Fruit fly (Drosophila melanogaster): Measurements from ENCODE around the gene Meics.

Gene Meics

DNA sequence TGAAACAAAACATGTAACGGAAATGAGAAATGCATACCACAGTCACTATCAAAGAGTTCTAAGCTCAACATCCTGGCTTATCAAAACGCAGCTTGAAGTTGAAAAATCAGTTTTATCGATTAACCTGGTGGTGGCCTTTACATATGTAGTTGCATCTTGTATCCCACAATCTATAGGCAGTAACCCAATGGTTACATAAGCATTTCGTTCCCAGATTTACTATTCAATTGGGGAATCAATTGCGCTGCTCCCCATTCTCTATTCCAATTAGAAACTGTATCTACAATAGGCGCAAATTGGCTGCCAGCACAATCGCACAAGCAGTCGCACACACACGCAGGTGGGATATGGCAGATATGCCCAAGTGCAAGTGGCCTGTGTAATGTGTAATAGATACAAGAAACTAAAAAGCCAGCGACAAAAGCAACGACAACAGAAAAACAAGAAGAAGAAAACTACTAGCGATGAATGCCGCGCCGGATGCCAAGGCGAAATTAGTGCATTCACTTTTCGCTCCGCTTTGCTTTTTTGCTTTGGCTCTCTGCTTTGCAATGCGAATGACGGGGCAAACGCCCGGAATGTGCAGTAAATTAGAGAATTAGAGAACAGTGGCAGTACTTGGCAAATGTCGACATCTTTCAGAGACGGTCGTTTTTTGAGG is 41.3 kb upstream of the Meics start (continued):
- TF ChIP-seq psq (GFP tag; optimal IDR thresholded peaks at IDR 0.05) (peak; percentile 25), CG17568 (GFP tag; optimal IDR thresholded peaks at IDR 0.05) (no peak), zen (tag; optimal IDR thresholded peaks at IDR 0.05) (no peak), dm (GFP tag; optimal IDR thresholded peaks at IDR 0.05) (no peak), Pdp1 (GFP tag; optimal IDR thresholded peaks at IDR 0.05) (peak in 1 of 2 experiments; percentile 91), Nf-YC (tag; optimal IDR thresholded peaks at IDR 0.05) (no peak), so (GFP tag; IDR thresholded peaks at IDR 0.05) (no peak), zfh1 (GFP tag; IDR thresholded peaks at IDR 0.05) (0 out of 3 replicates have a peak, but pooled peaks have one; percentile 19), nmo (GFP tag; optimal IDR thresholded peaks at IDR 0.05) (no peak), sqz (GFP tag; optimal IDR thresholded peaks at IDR 0.05) (no peak), CG11247 (GFP tag; IDR thresholded peaks at IDR 0.05) (no peak), gro (GFP tag; optimal IDR thresholded peaks at IDR 0.05) (no peak), Sox102F (GFP tag; optimal IDR thresholded peaks at IDR 0.05) (no peak)

DNA sequence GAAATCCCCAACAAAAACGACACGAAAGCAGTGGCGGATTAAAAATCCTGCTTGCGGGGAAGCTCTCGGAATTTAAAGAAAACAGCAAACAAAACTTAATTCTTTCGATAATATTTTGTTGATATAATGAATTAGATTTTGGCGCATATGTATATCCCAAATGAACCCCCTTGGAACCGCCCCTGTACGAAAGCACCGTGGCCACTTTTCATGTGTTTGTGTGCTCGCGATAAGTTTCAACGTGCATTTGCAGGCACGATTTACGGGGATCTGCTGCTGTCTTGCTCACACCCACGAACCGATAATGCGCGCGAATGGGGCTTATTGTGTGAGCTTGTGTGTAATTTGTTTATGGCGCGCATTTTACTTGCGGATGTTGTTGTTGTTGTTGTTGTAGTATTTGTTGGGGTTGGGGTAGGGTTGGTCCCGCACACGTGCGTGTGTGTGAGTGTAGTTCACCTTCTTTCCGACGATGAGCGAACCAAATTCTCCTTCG is 40.5 kb upstream of the Meics start:
- peak; percentile 97 for TF ChIP-seq ind (GFP tag; optimal IDR thresholded peaks at IDR 0.05)
- TF ChIP-seq psq (GFP tag; optimal IDR thresholded peaks at IDR 0.05), result peak; percentile 85
- peak; percentile 83 for TF ChIP-seq cas (GFP tag; IDR thresholded peaks at IDR 0.05)
- TF ChIP-seq stc (GFP tag; IDR thresholded peaks at IDR 0.05), result peak; percentile 94
- peak; percentile 89 for TF ChIP-seq Vsx1 (GFP tag; optimal IDR thresholded peaks at IDR 0.05)
- TF ChIP-seq B-H1 (GFP tag; IDR thresholded peaks at IDR 0.05), result peak; percentile 95
- peak; percentile 87 for TF ChIP-seq CG9215 (GFP tag; IDR thresholded peaks at IDR 0.05)
- TF ChIP-seq CG16815 (GFP tag; optimal IDR thresholded peaks at IDR 0.05), result peak; percentile 85
- TF ChIP-seq da (GFP tag; optimal IDR thresholded peaks at IDR 0.05), result peak; percentile 92
- TF ChIP-seq Dp (GFP tag; optimal IDR thresholded peaks at IDR 0.05), result peak; percentile 38
- TF ChIP-seq CG12236 (GFP tag; optimal IDR thresholded peaks at IDR 0.05), result peak; percentile 88
- peak; percentile 94 for TF ChIP-seq CG5953 (GFP tag; IDR thresholded peaks at IDR 0.05)
- no peak for TF ChIP-seq vnd (GFP tag; IDR thresholded peaks at IDR 0.05; ENCODE audit: partially characterized antibody)
- peak; percentile 93 to 96 for TF ChIP-seq Hr51 (GFP tag; optimal IDR thresholded peaks at IDR 0.05)
- TF ChIP-seq cad (GFP tag; optimal IDR thresholded peaks at IDR 0.05), result no peak
- peak; percentile 92 for TF ChIP-seq en (GFP tag; optimal IDR thresholded peaks at IDR 0.05)
- peak; percentile 96 for TF ChIP-seq PHDP (tag; optimal IDR thresholded peaks at IDR 0.05)
- peak; percentile 94 for TF ChIP-seq seq (GFP tag; IDR thresholded peaks at IDR 0.05)
- no peak for TF ChIP-seq Lhr (GFP tag; optimal IDR thresholded peaks at IDR 0.05)
- peak; percentile 97 for TF ChIP-seq CG30403 (GFP tag; optimal IDR thresholded peaks at IDR 0.05)
- peak; percentile 92 for TF ChIP-seq CG5245 (GFP tag; optimal IDR thresholded peaks at IDR 0.05)
- no peak for TF ChIP-seq slou (GFP tag; optimal IDR thresholded peaks at IDR 0.05)
- TF ChIP-seq aop (GFP tag; IDR thresholded peaks at IDR 0.05), result peak; percentile 94
- peak; percentile 91 for TF ChIP-seq ara (GFP tag; IDR thresholded peaks at IDR 0.05)
- TF ChIP-seq Fer3 (tag; optimal IDR thresholded peaks at IDR 0.05), result peak; percentile 94
- TF ChIP-seq lbe (GFP tag; optimal IDR thresholded peaks at IDR 0.05), result peak; percentile 87
- peak; percentile 88 for TF ChIP-seq dati (GFP tag; IDR thresholded peaks at IDR 0.05)
- peak; percentile 97 for TF ChIP-seq fd96Cb (tag; optimal IDR thresholded peaks at IDR 0.05)
- peak; percentile 77 for TF ChIP-seq CG11695 (GFP tag; IDR thresholded peaks at IDR 0.05)
- TF ChIP-seq pfk (GFP tag; optimal IDR thresholded peaks at IDR 0.05), result no peak
- peak; percentile 97 for TF ChIP-seq Antp (GFP tag; optimal IDR thresholded peaks at IDR 0.05)
- no peak for TF ChIP-seq eve (GFP tag; optimal IDR thresholded peaks at IDR 0.05)
- TF ChIP-seq kni (GFP tag; optimal IDR thresholded peaks at IDR 0.05), result peak; percentile 88
- peak; percentile 96 for TF ChIP-seq CoRest (tag; optimal IDR thresholded peaks at IDR 0.05)
- peak; percentile 98 for TF ChIP-seq CG2199 (GFP tag; IDR thresholded peaks at IDR 0.05)
- no peak for TF ChIP-seq Dref (GFP tag; IDR thresholded peaks at IDR 0.05)
- peak; percentile 58 for TF ChIP-seq CTCF (GFP tag; optimal IDR thresholded peaks at IDR 0.05)
- peak; percentile 95 for TF ChIP-seq CG32772 (GFP tag; IDR thresholded peaks at IDR 0.05)

Data from whole organism, embryonic.